Fruit fly (Drosophila melanogaster) whole organism, embryonic: ENCODE results near the gene CG6607.
A peak's percentile ranks its signal among the peaks of the same experiment; 100 is the strongest.

Experiments used
- ATbp ChIP-seq: fragments of 200-800 bp; sonication (Bioruptor generic); optimal IDR thresholded peaks from 2 replicates; lab custom pipeline; 2017; ENCODE audit warnings: missing biosample characterization, mild to moderate bottlenecking, missing genetic modification characterization, missing genetic modification reagents
- Abd-B ChIP-seq: fragments of 200-800 bp; sonication (Bioruptor generic); optimal IDR thresholded peaks from 2 replicates; lab custom pipeline; 2018; ENCODE audit warnings: missing biosample characterization, mild to moderate bottlenecking, missing genetic modification characterization, moderate library complexity
- Asciz ChIP-seq: fragments of 200-800 bp; sonication (Bioruptor generic); optimal IDR thresholded peaks from 2 replicates; lab custom pipeline; 2017; ENCODE audit warnings: missing biosample characterization, mild to moderate bottlenecking, missing genetic modification characterization, missing genetic modification reagents
- C15 ChIP-seq: fragments of 200-800 bp; sonication (Bioruptor generic); IDR thresholded peaks from 3 replicates; pipeline ENCODE4 v1.3.6; 2022; ENCODE audit warnings: missing biosample characterization, missing genetic modification characterization
- CG10147 ChIP-seq: fragments of 200-800 bp; sonication (Bioruptor generic); optimal IDR thresholded peaks from 2 replicates; lab custom pipeline; 2019; ENCODE audit warnings: missing biosample characterization, mild to moderate bottlenecking, missing genetic modification characterization, moderate library complexity
- CG12659 ChIP-seq: fragments of 200-800 bp; sonication (Bioruptor generic); optimal IDR thresholded peaks from 3 replicates; lab custom pipeline; 2017; ENCODE audit warnings: mild to moderate bottlenecking, missing biosample characterization, missing genetic modification reagents, missing genetic modification characterization
- CG12769 ChIP-seq: fragments of 200-800 bp; sonication (Bioruptor generic); optimal IDR thresholded peaks from 2 replicates; lab custom pipeline; 2019; ENCODE audit warnings: missing biosample characterization, mild to moderate bottlenecking, missing genetic modification characterization, moderate library complexity
- CG1602 ChIP-seq: fragments of 200-800 bp; sonication (Bioruptor generic); optimal IDR thresholded peaks from 3 replicates; lab custom pipeline; 2016; ENCODE audit warnings: missing biosample characterization, missing genetic modification characterization
- CG1603 ChIP-seq: fragments of 200-800 bp; sonication (Bioruptor generic); optimal IDR thresholded peaks from 2 replicates; lab custom pipeline; 2019; ENCODE audit warnings: missing biosample characterization, mild to moderate bottlenecking, missing genetic modification characterization, moderate library complexity
- CG17186 ChIP-seq: fragments of 200-800 bp; sonication (Bioruptor generic); optimal IDR thresholded peaks from 3 replicates; lab custom pipeline; 2017; ENCODE audit warnings: missing biosample characterization, missing genetic modification reagents, missing genetic modification characterization
- CG2120 ChIP-seq: fragments of 200-800 bp; sonication (Bioruptor generic); optimal IDR thresholded peaks from 3 replicates; lab custom pipeline; 2016; ENCODE audit warnings: missing biosample characterization, missing genetic modification characterization
- CG32532 ChIP-seq: fragments of 200-800 bp; sonication (Bioruptor generic); IDR thresholded peaks from 2 replicates; pipeline ENCODE4 v1.3.6; 2022; ENCODE audit warnings: missing biosample characterization, missing genetic modification characterization
- CG34376 ChIP-seq: fragments of 200-800 bp; sonication (Bioruptor generic); optimal IDR thresholded peaks from 2 replicates; lab custom pipeline; 2018; ENCODE audit warnings: missing biosample characterization, mild to moderate bottlenecking, missing genetic modification characterization
- CG3847 ChIP-seq: fragments of 200-800 bp; sonication (Bioruptor generic); IDR thresholded peaks from 2 replicates; pipeline ENCODE4 v1.3.6; 2022; ENCODE audit warnings: missing biosample characterization, missing genetic modification characterization
- CG3995 ChIP-seq: fragments of 200-800 bp; sonication (Bioruptor generic); optimal IDR thresholded peaks from 3 replicates; lab custom pipeline; 2016; ENCODE audit warnings: missing biosample characterization, missing genetic modification characterization
- CG4282 ChIP-seq: fragments of 200-800 bp; sonication (Bioruptor generic); optimal IDR thresholded peaks from 2 replicates; lab custom pipeline; 2016; ENCODE audit warnings: missing biosample characterization, missing genetic modification characterization
- CG43689 ChIP-seq: fragments of 200-800 bp; sonication (Bioruptor generic); IDR thresholded peaks from 2 replicates; pipeline ENCODE4 v1.3.6; 2022; ENCODE audit warnings: missing biosample characterization, missing genetic modification characterization
- CG4424 ChIP-seq: fragments of 200-800 bp; sonication (Bioruptor generic); optimal IDR thresholded peaks from 3 replicates; lab custom pipeline; 2016; ENCODE audit warnings: missing biosample characterization, missing genetic modification characterization
- CG4854 ChIP-seq: fragments of 200-800 bp; sonication (Bioruptor generic); optimal IDR thresholded peaks from 2 replicates; lab custom pipeline; 2016; ENCODE audit warnings: missing biosample characterization, missing genetic modification characterization, inconsistent platforms
- CG6854 ChIP-seq: fragments of 200-800 bp; sonication (Bioruptor generic); optimal IDR thresholded peaks from 3 replicates; lab custom pipeline; 2017; ENCODE audit warnings: missing biosample characterization, mild to moderate bottlenecking, missing genetic modification characterization
- Camta ChIP-seq: fragments of 200-800 bp; sonication (Bioruptor generic); optimal IDR thresholded peaks from 2 replicates; lab custom pipeline; 2016; ENCODE audit warnings: missing biosample characterization, missing genetic modification characterization
- CkIIα-i1 ChIP-seq: fragments of 200-800 bp; sonication (Bioruptor generic); IDR thresholded peaks from 2 replicates; pipeline ENCODE4 v1.3.6; 2022; ENCODE audit warnings: missing biosample characterization, missing genetic modification characterization
- CrebB ChIP-seq: fragments of 200-800 bp; sonication (Bioruptor generic); optimal IDR thresholded peaks from 3 replicates; lab custom pipeline; 2018; ENCODE audit warnings: missing biosample characterization, mild to moderate bottlenecking, missing genetic modification characterization
- E2f2 ChIP-seq: fragments of 200-800 bp; sonication (Bioruptor generic); IDR thresholded peaks from 2 replicates; pipeline ENCODE4 v1.3.6; 2022; ENCODE audit warnings: missing biosample characterization, missing genetic modification characterization
- ERR ChIP-seq: fragments of 200-800 bp; sonication (Bioruptor generic); optimal IDR thresholded peaks from 2 replicates; lab custom pipeline; 2016; ENCODE audit warnings: missing biosample characterization, missing genetic modification characterization
- Mrtf ChIP-seq: fragments of 200-800 bp; sonication (Bioruptor generic); IDR thresholded peaks from 3 replicates; pipeline ENCODE4 v1.3.6; 2022; ENCODE audit warnings: missing biosample characterization, missing genetic modification characterization
- NC2α ChIP-seq: fragments of 200-800 bp; sonication (Bioruptor generic); optimal IDR thresholded peaks from 2 replicates; lab custom pipeline; 2016; ENCODE audit warnings: missing biosample characterization, missing genetic modification characterization
- Scr ChIP-seq: fragments of 200-800 bp; sonication (Bioruptor generic); IDR thresholded peaks from 2 replicates; pipeline ENCODE4 v1.3.6; 2022; ENCODE audit warnings: missing biosample characterization, missing genetic modification characterization; ENCODE audit not compliant: partially characterized antibody
- Six4 ChIP-seq: fragments of 200-800 bp; sonication (Bioruptor generic); optimal IDR thresholded peaks from 2 replicates; lab custom pipeline; 2016; ENCODE audit warnings: missing biosample characterization, missing genetic modification characterization
- Spps ChIP-seq: fragments of 200-800 bp; sonication (Bioruptor generic); optimal IDR thresholded peaks from 2 replicates; lab custom pipeline; 2018; ENCODE audit warnings: missing biosample characterization, mild to moderate bottlenecking, missing genetic modification characterization
- abd-A ChIP-seq: fragments of 200-800 bp; sonication (Bioruptor generic); optimal IDR thresholded peaks from 3 replicates; lab custom pipeline; 2019; ENCODE audit warnings: missing biosample characterization, mild to moderate bottlenecking, missing genetic modification characterization, moderate library complexity
- al ChIP-seq: fragments of 200-800 bp; sonication (Bioruptor generic); IDR thresholded peaks from 2 replicates; pipeline ENCODE4 v1.3.6; 2022; ENCODE audit warnings: missing biosample characterization, missing genetic modification characterization
- ap ChIP-seq: fragments of 200-800 bp; sonication (Bioruptor generic); IDR thresholded peaks from 2 replicates; pipeline ENCODE4 v1.3.6; 2022; ENCODE audit warnings: missing biosample characterization, missing genetic modification characterization
- caup ChIP-seq: fragments of 200-800 bp; sonication (Bioruptor generic); optimal IDR thresholded peaks from 3 replicates; lab custom pipeline; 2017; ENCODE audit warnings: missing biosample characterization, mild to moderate bottlenecking, missing genetic modification characterization, moderate library complexity; ENCODE audit not compliant: severe bottlenecking
- chinmo ChIP-seq: fragments of 200-800 bp; sonication (Bioruptor generic); IDR thresholded peaks from 4 replicates; pipeline ENCODE4 v1.3.6; 2022; ENCODE audit warnings: missing biosample characterization, missing genetic modification characterization; ENCODE audit not compliant: partially characterized antibody
- crol ChIP-seq: fragments of 200-800 bp; sonication (Bioruptor generic); IDR thresholded peaks from 2 replicates; pipeline ENCODE4 v1.3.6; 2022; ENCODE audit warnings: missing biosample characterization, missing genetic modification characterization
- dati ChIP-seq: fragments of 200-800 bp; sonication (Bioruptor generic); IDR thresholded peaks from 2 replicates; pipeline ENCODE4 v1.3.6; 2022; ENCODE audit warnings: missing biosample characterization, missing genetic modification characterization
- disco-r ChIP-seq: fragments of 200-800 bp; sonication (Bioruptor generic); optimal IDR thresholded peaks from 2 replicates; lab custom pipeline; 2016; ENCODE audit warnings: missing biosample characterization, missing genetic modification characterization
- dm ChIP-seq: fragments of 200-800 bp; sonication (Bioruptor generic); optimal IDR thresholded peaks from 3 replicates; lab custom pipeline; 2016; ENCODE audit warnings: missing biosample characterization, missing genetic modification characterization
- dmrt99B ChIP-seq: fragments of 200-800 bp; sonication (Bioruptor generic); optimal IDR thresholded peaks from 2 replicates; lab custom pipeline; 2018; ENCODE audit warnings: missing biosample characterization, mild to moderate bottlenecking, missing genetic modification characterization, moderate library complexity
- ftz-f1 ChIP-seq: fragments of 200-800 bp; sonication (Bioruptor generic); optimal IDR thresholded peaks from 2 replicates; lab custom pipeline; 2016; ENCODE audit warnings: missing biosample characterization, missing genetic modification characterization
- kni ChIP-seq: fragments of 200-800 bp; sonication (Bioruptor generic); optimal IDR thresholded peaks from 3 replicates; lab custom pipeline; 2017; ENCODE audit warnings: mild to moderate bottlenecking, missing biosample characterization, missing genetic modification reagents, missing genetic modification characterization
- knrl ChIP-seq: fragments of 200-800 bp; sonication (Bioruptor generic); IDR thresholded peaks from 3 replicates; pipeline ENCODE4 v1.3.6; 2022; ENCODE audit warnings: missing biosample characterization, missing genetic modification characterization; ENCODE audit not compliant: partially characterized antibody
- lab ChIP-seq: fragments of 200-800 bp; sonication (Bioruptor generic); optimal IDR thresholded peaks from 3 replicates; lab custom pipeline; 2017; ENCODE audit warnings: missing biosample characterization, missing genetic modification characterization, mild to moderate bottlenecking, moderate library complexity, missing genetic modification reagents
- mam ChIP-seq: fragments of 200-800 bp; sonication (Bioruptor generic); optimal IDR thresholded peaks from 3 replicates; lab custom pipeline; 2016; ENCODE audit warnings: missing biosample characterization, missing genetic modification characterization
- pfk ChIP-seq: fragments of 200-800 bp; sonication (Bioruptor generic); optimal IDR thresholded peaks from 2 replicates; lab custom pipeline; 2018; ENCODE audit warnings: missing biosample characterization, mild to moderate bottlenecking, missing genetic modification characterization, moderate library complexity
- pum ChIP-seq: fragments of 200-800 bp; sonication (Bioruptor generic); optimal IDR thresholded peaks from 2 replicates; lab custom pipeline; 2016; ENCODE audit warnings: missing biosample characterization, missing genetic modification characterization

Gene CG6607

dm6 chr3R:24543033-24543675 is 15.3 kb downstream of the CG6607 start (continued):
- TF ChIP-seq dmrt99B (tag; lab: Kevin White, UChicago) = peak; percentile 95
- peak; percentile 98 for TF ChIP-seq CG32532 (GFP tag; lab: Robert Waterston, UW)
- peak; percentile 78 for TF ChIP-seq CkIIα-i1 (GFP tag; lab: Robert Waterston, UW)
- peak; percentile 83 for TF ChIP-seq Six4
- TF ChIP-seq Scr (GFP tag; lab: Robert Waterston, UW) = no peak
- peak; percentile 92 for TF ChIP-seq Abd-B
- TF ChIP-seq dm (GFP tag; lab: Kevin White, UChicago) = peak; percentile 48
- TF ChIP-seq dati (GFP tag; lab: Robert Waterston, UW) = peak; percentile 69; the same call in 1 of the 2 replicates
- no peak for TF ChIP-seq abd-A
- no peak for TF ChIP-seq CG17186 (GFP tag; lab: Kevin White, UChicago)

- TF ChIP-seq ftz-f1 (GFP tag; lab: Kevin White, UChicago) = peak; percentile 75
- peak; percentile 63 for TF ChIP-seq CG3847 (GFP tag; lab: Robert Waterston, UW)
- peak; percentile 60 for TF ChIP-seq mam (GFP tag; lab: Kevin White, UChicago)
- peak; percentile 18; the same call in 1 of the 2 replicates for TF ChIP-seq al
- no peak for TF ChIP-seq ATbp
- peak; percentile 66 for TF ChIP-seq CG2120
- TF ChIP-seq Camta (GFP tag; lab: Kevin White, UChicago) = peak; percentile 49
- peak; percentile 13 for TF ChIP-seq pum
- TF ChIP-seq C15 (GFP tag; lab: Robert Waterston, UW) = no peak
- TF ChIP-seq CG1602 (GFP tag; lab: Kevin White, UChicago) = no peak
- TF ChIP-seq NC2α (GFP tag; lab: Kevin White, UChicago) = peak; percentile 55
- TF ChIP-seq CG4282 (GFP tag; lab: Kevin White, UChicago) = peak; percentile 38
- peak; percentile 94; the same call in 3 of the 4 replicates for TF ChIP-seq chinmo (GFP tag; lab: Robert Waterston, UW)
- TF ChIP-seq E2f2 (GFP tag; lab: Robert Waterston, UW) = peak; percentile 51
- peak; percentile 97 for TF ChIP-seq CG3995 (GFP tag; lab: Kevin White, UChicago)
- peak; percentile 44 for TF ChIP-seq CG4854
- peak; percentile 60 for TF ChIP-seq Asciz (GFP tag; lab: Kevin White, UChicago)
- peak; percentile 52 for TF ChIP-seq ERR (GFP tag; lab: Kevin White, UChicago)
- no peak for TF ChIP-seq CG4424 (GFP tag; lab: Kevin White, UChicago)
- TF ChIP-seq CG1603 (tag; lab: Kevin White, UChicago) = no peak
- TF ChIP-seq CG10147 (GFP tag; lab: Kevin White, UChicago) = peak; percentile 52
- TF ChIP-seq CrebB (tag; lab: Kevin White, UChicago) = peak; percentile 45
- no peak for TF ChIP-seq Spps
- TF ChIP-seq kni (GFP tag; lab: Kevin White, UChicago) = no peak
- peak; percentile 83 for TF ChIP-seq lab (GFP tag; lab: Kevin White, UChicago)
- peak; percentile 55 for TF ChIP-seq CG12659
- peak; percentile 57 for TF ChIP-seq pfk
- no peak for TF ChIP-seq ap (GFP tag; lab: Robert Waterston, UW)
- peak; percentile 82 for TF ChIP-seq CG12769 (tag; lab: Kevin White, UChicago)
- peak; percentile 5 for TF ChIP-seq disco-r (GFP tag; lab: Kevin White, UChicago)
- peak; percentile 83 for TF ChIP-seq caup (GFP tag; lab: Kevin White, UChicago)
- TF ChIP-seq CG6854 = peak; percentile 55
- peak; percentile 68 for TF ChIP-seq CG34376 (GFP tag; lab: Kevin White, UChicago)
- 0 out of 2 replicates have a peak, but pooled peaks have one; percentile 4 for TF ChIP-seq CG43689 (GFP tag; lab: Robert Waterston, UW)
- TF ChIP-seq crol (GFP tag; lab: Robert Waterston, UW) = no peak
- peak; percentile 39; the same call in 2 of the 3 replicates for TF ChIP-seq Mrtf (GFP tag; lab: Robert Waterston, UW)
- 0 out of 3 replicates have a peak, but pooled peaks have one; percentile 18 for TF ChIP-seq knrl (GFP tag; lab: Robert Waterston, UW)
These were observed 15.9 kb downstream of the CG6607 start, which contains the start of gene Cftr for dm6 chr3R:24543676-24544277. Cftr (minus strand) TSS chr3R:24543914.
